Worm (Caenorhabditis elegans): ENCODE data around the gene C23G10.2.

ce11 chrIII:6230870-6231269 is 23.0 kb downstream of the C23G10.2 start, which contains the start of gene esyt-2:
- no peak for TF ChIP-seq unc-62 (GFP tag; optimal IDR thresholded peaks at IDR 0.05)
- no peak for TF ChIP-seq rec-8 (tag; optimal IDR thresholded peaks at IDR 0.05)
- no peak for TF ChIP-seq pha-4 (tag; optimal IDR thresholded peaks at IDR 0.05)
- TF ChIP-seq ama-1 (optimal IDR thresholded peaks at IDR 0.05), result no peak
- TF ChIP-seq ama-1 (GFP tag; optimal IDR thresholded peaks at IDR 0.05), result no peak
- no peak for TF ChIP-seq gei-17 (GFP tag; optimal IDR thresholded peaks at IDR 0.05)
